Worm (Caenorhabditis elegans): ENCODE data around the gene txbp-3.

DNA sequence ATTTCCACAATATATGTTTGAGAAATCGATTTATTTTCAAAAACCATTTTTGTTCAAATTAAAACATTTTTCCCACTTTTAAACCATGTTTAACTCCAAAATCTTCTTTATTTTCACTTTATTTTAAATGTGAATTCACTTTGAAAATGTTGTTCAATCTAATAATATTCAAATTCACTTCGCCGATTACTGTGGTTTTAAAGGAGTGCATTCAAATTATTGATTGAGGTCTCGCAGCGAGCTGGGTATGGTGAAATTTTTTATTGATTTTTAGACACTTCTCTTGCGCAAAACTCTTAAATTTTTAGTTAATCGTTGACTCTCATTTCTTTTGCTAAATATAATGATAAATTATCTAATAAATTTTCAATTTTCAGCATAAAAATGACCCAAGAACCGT is 481 bp upstream of the txbp-3 start, which contains the start of gene C45G9.5:
- TF ChIP-seq nhr-11 (tag; optimal IDR thresholded peaks at IDR 0.05) (no peak), blmp-1 (tag; optimal IDR thresholded peaks at IDR 0.05; ENCODE audit: insufficient read depth) (no peak), unc-55 (GFP tag; optimal IDR thresholded peaks at IDR 0.05) (no peak), ceh-82 (tag; optimal IDR thresholded peaks at IDR 0.05) (no peak), unc-62 (GFP tag; optimal IDR thresholded peaks at IDR 0.05) (no peak), lin-39 (tag; optimal IDR thresholded peaks at IDR 0.05) (no peak), ztf-11 (tag; optimal IDR thresholded peaks at IDR 0.05) (no peak)
